Fruit fly (Drosophila melanogaster) whole organism, embryonic: ENCODE measurements around the gene PIG-B.

Source experiments
- CG10366 ChIP-seq: fragments of 200-800 bp; sonication (Bioruptor generic); IDR thresholded peaks from 2 replicates; pipeline ENCODE4 v1.3.6; 2022; ENCODE audit warnings: missing biosample characterization, missing genetic modification characterization
- CG11093 ChIP-seq: fragments of 200-800 bp; sonication (Bioruptor generic); IDR thresholded peaks from 3 replicates; pipeline ENCODE4 v1.3.6; 2022; ENCODE audit warnings: missing biosample characterization, missing genetic modification characterization
- CG11456 ChIP-seq: fragments of 200-800 bp; sonication (Bioruptor generic); IDR thresholded peaks from 3 replicates; pipeline ENCODE4 v1.3.6; 2022; ENCODE audit warnings: missing biosample characterization, missing genetic modification characterization
- CG11696 ChIP-seq: fragments of 200-800 bp; sonication (Bioruptor generic); IDR thresholded peaks from 2 replicates; pipeline ENCODE4 v1.3.6; 2022; ENCODE audit warnings: missing biosample characterization, missing genetic modification characterization
- CG12769 ChIP-seq: fragments of 200-800 bp; sonication (Bioruptor generic); optimal IDR thresholded peaks from 2 replicates; lab custom pipeline; 2019; ENCODE audit warnings: missing biosample characterization, mild to moderate bottlenecking, missing genetic modification characterization, moderate library complexity
- CG12942 ChIP-seq: fragments of 200-800 bp; sonication (Bioruptor generic); optimal IDR thresholded peaks from 3 replicates; lab custom pipeline; 2016; ENCODE audit warnings: missing biosample characterization, missing genetic modification characterization
- CG13775 ChIP-seq: fragments of 200-800 bp; sonication (Bioruptor generic); optimal IDR thresholded peaks from 3 replicates; lab custom pipeline; 2017; ENCODE audit warnings: missing biosample characterization, mild to moderate bottlenecking, missing genetic modification characterization
- CG15011 ChIP-seq: fragments of 200-800 bp; sonication (Bioruptor generic); optimal IDR thresholded peaks from 3 replicates; lab custom pipeline; 2018; ENCODE audit warnings: missing biosample characterization, mild to moderate bottlenecking, missing genetic modification characterization
- CG15601 ChIP-seq: fragments of 200-800 bp; sonication (Bioruptor generic); optimal IDR thresholded peaks from 3 replicates; lab custom pipeline; 2019; ENCODE audit warnings: missing biosample characterization, mild to moderate bottlenecking, missing genetic modification characterization, moderate library complexity
- CG18476 ChIP-seq: fragments of 200-800 bp; sonication (Bioruptor generic); optimal IDR thresholded peaks from 2 replicates; lab custom pipeline; 2016; ENCODE audit warnings: missing biosample characterization, mild to moderate bottlenecking, missing genetic modification characterization
- CG18619 ChIP-seq: fragments of 200-800 bp; sonication (Bioruptor generic); optimal IDR thresholded peaks from 3 replicates; lab custom pipeline; 2017; ENCODE audit warnings: missing biosample characterization, mild to moderate bottlenecking, missing genetic modification characterization
- CG2120 ChIP-seq: fragments of 200-800 bp; sonication (Bioruptor generic); optimal IDR thresholded peaks from 3 replicates; lab custom pipeline; 2016; ENCODE audit warnings: missing biosample characterization, missing genetic modification characterization
- CG2129 ChIP-seq: fragments of 200-800 bp; sonication (Bioruptor generic); IDR thresholded peaks from 2 replicates; pipeline ENCODE4 v1.3.6; 2022; ENCODE audit warnings: missing biosample characterization, missing genetic modification characterization; ENCODE audit not compliant: partially characterized antibody
- CG3163 ChIP-seq: fragments of 200-800 bp; sonication (Bioruptor generic); optimal IDR thresholded peaks from 3 replicates; lab custom pipeline; 2016; ENCODE audit warnings: missing biosample characterization, missing genetic modification characterization
- CG32532 ChIP-seq: fragments of 200-800 bp; sonication (Bioruptor generic); IDR thresholded peaks from 2 replicates; pipeline ENCODE4 v1.3.6; 2022; ENCODE audit warnings: missing biosample characterization, missing genetic modification characterization
- CG3407 ChIP-seq: fragments of 200-800 bp; sonication (Bioruptor generic); optimal IDR thresholded peaks from 2 replicates; lab custom pipeline; 2018; ENCODE audit warnings: missing biosample characterization, mild to moderate bottlenecking, missing genetic modification characterization
- CG34376 ChIP-seq: fragments of 200-800 bp; sonication (Bioruptor generic); optimal IDR thresholded peaks from 2 replicates; lab custom pipeline; 2018; ENCODE audit warnings: missing biosample characterization, mild to moderate bottlenecking, missing genetic modification characterization
- CG3726 ChIP-seq: fragments of 200-800 bp; sonication (Bioruptor generic); IDR thresholded peaks from 3 replicates; pipeline ENCODE4, ENCODE4 v1.3.6; 2022; ENCODE audit warnings: missing biosample characterization, missing genetic modification characterization
- CG4282 ChIP-seq: fragments of 200-800 bp; sonication (Bioruptor generic); optimal IDR thresholded peaks from 2 replicates; lab custom pipeline; 2016; ENCODE audit warnings: missing biosample characterization, missing genetic modification characterization
- CG4707 ChIP-seq: fragments of 200-800 bp; sonication (Bioruptor generic); optimal IDR thresholded peaks from 2 replicates; lab custom pipeline; 2018; ENCODE audit warnings: missing biosample characterization, mild to moderate bottlenecking, missing genetic modification characterization, moderate library complexity
- CG6254 ChIP-seq: fragments of 200-800 bp; sonication (Bioruptor generic); optimal IDR thresholded peaks from 3 replicates; lab custom pipeline; 2017; ENCODE audit warnings: mild to moderate bottlenecking, missing biosample characterization, missing genetic modification reagents, missing genetic modification characterization
- CG9817 ChIP-seq: fragments of 200-800 bp; sonication (Bioruptor generic); optimal IDR thresholded peaks from 2 replicates; lab custom pipeline; 2018; ENCODE audit warnings: missing biosample characterization, mild to moderate bottlenecking, missing genetic modification characterization, moderate library complexity
- CG9876 ChIP-seq: fragments of 200-800 bp; sonication (Bioruptor generic); optimal IDR thresholded peaks from 2 replicates; lab custom pipeline; 2016; ENCODE audit warnings: missing biosample characterization, missing genetic modification characterization
- Dbx ChIP-seq: fragments of 200-800 bp; sonication (Bioruptor generic); IDR thresholded peaks from 3 replicates; pipeline ENCODE4 v1.3.6; 2022; ENCODE audit warnings: missing biosample characterization, missing genetic modification characterization
- Dek ChIP-seq: fragments of 200-800 bp; sonication (Bioruptor generic); optimal IDR thresholded peaks from 3 replicates; lab custom pipeline; 2019; ENCODE audit warnings: missing biosample characterization, mild to moderate bottlenecking, missing genetic modification characterization, moderate library complexity
- Ets65A ChIP-seq: fragments of 200-800 bp; sonication (Bioruptor generic); peaks from one replicate; lab custom pipeline; 2016; ENCODE audit warnings: missing biosample characterization, missing genetic modification characterization
- H2.0 ChIP-seq: fragments of 200-800 bp; sonication (Bioruptor generic); IDR thresholded peaks from 2 replicates; pipeline ENCODE4 v1.3.6; 2022; ENCODE audit warnings: missing biosample characterization, missing genetic modification characterization
- Myb ChIP-seq: fragments of 200-800 bp; sonication (Bioruptor generic); optimal IDR thresholded peaks from 2 replicates; lab custom pipeline; 2016; ENCODE audit warnings: missing biosample characterization, missing genetic modification characterization
- NC2β ChIP-seq: fragments of 200-800 bp; sonication (Bioruptor generic); optimal IDR thresholded peaks from 2 replicates; lab custom pipeline; 2016; ENCODE audit warnings: missing biosample characterization, missing genetic modification characterization
- Nf-YB ChIP-seq: fragments of 200-800 bp; sonication (Bioruptor generic); optimal IDR thresholded peaks from 3 replicates; lab custom pipeline; 2019; ENCODE audit warnings: missing biosample characterization, mild to moderate bottlenecking, missing genetic modification characterization, moderate library complexity
- Rfx ChIP-seq: fragments of 200-800 bp; sonication (Bioruptor generic); IDR thresholded peaks from 2 replicates; pipeline ENCODE4 v1.3.6; 2022; ENCODE audit warnings: missing biosample characterization, missing genetic modification characterization
- Rx ChIP-seq: fragments of 200-800 bp; sonication (Bioruptor generic); IDR thresholded peaks from 2 replicates; pipeline ENCODE4 v1.3.6; 2022; ENCODE audit warnings: missing biosample characterization, missing genetic modification characterization
- Taf1 ChIP-seq: fragments of 200-800 bp; sonication (Bioruptor generic); IDR thresholded peaks from 2 replicates; pipeline ENCODE4 v1.3.6; 2022; ENCODE audit warnings: missing biosample characterization, missing genetic modification characterization
- Xrp1 ChIP-seq: fragments of 200-800 bp; sonication (Bioruptor generic); IDR thresholded peaks from 2 replicates; pipeline ENCODE4 v1.3.6; 2022; ENCODE audit warnings: missing biosample characterization, missing genetic modification characterization
- YL-1 ChIP-seq: fragments of 200-800 bp; sonication (Bioruptor generic); optimal IDR thresholded peaks from 3 replicates; lab custom pipeline; 2017; ENCODE audit warnings: missing biosample characterization, mild to moderate bottlenecking, missing genetic modification characterization
- abd-A ChIP-seq: fragments of 200-800 bp; sonication (Bioruptor generic); optimal IDR thresholded peaks from 3 replicates; lab custom pipeline; 2019; ENCODE audit warnings: missing biosample characterization, mild to moderate bottlenecking, missing genetic modification characterization, moderate library complexity
- al ChIP-seq: fragments of 200-800 bp; sonication (Bioruptor generic); IDR thresholded peaks from 2 replicates; pipeline ENCODE4 v1.3.6; 2022; ENCODE audit warnings: missing biosample characterization, missing genetic modification characterization
- ase ChIP-seq: fragments of 200-800 bp; sonication (Bioruptor generic); IDR thresholded peaks from 3 replicates; pipeline ENCODE4 v1.3.6; 2022; ENCODE audit warnings: missing biosample characterization, missing genetic modification characterization
- bcd ChIP-seq: fragments of 200-800 bp; sonication (Bioruptor generic); optimal IDR thresholded peaks from 2 replicates; lab custom pipeline; 2017; ENCODE audit warnings: missing biosample characterization, mild to moderate bottlenecking, missing genetic modification characterization
- danr ChIP-seq: fragments of 200-800 bp; sonication (Bioruptor generic); IDR thresholded peaks from 2 replicates; pipeline ENCODE4 v1.3.6; 2022; ENCODE audit warnings: missing biosample characterization, missing genetic modification characterization
- dm ChIP-seq: fragments of 200-800 bp; sonication (Bioruptor generic); optimal IDR thresholded peaks from 3 replicates; lab custom pipeline; 2016; ENCODE audit warnings: missing biosample characterization, missing genetic modification characterization
- fd3F ChIP-seq: fragments of 200-800 bp; sonication (Bioruptor generic); optimal IDR thresholded peaks from 2 replicates; lab custom pipeline; 2018; ENCODE audit warnings: missing biosample characterization, mild to moderate bottlenecking, missing genetic modification characterization, moderate library complexity
- fru ChIP-seq: fragments of >200 bp; optimal IDR thresholded peaks from 2 replicates; lab custom pipeline; 2017
- ken ChIP-seq: fragments of 200-800 bp; sonication (Bioruptor generic); IDR thresholded peaks from 3 replicates; pipeline ENCODE4 v1.3.6; 2022; ENCODE audit warnings: missing biosample characterization, missing genetic modification characterization
- klu ChIP-seq: fragments of 200-800 bp; sonication (Bioruptor generic); IDR thresholded peaks from 2 replicates; pipeline ENCODE4 v1.3.6; 2022; ENCODE audit warnings: missing biosample characterization, missing genetic modification characterization
- lbe ChIP-seq: fragments of 200-800 bp; sonication (Bioruptor generic); optimal IDR thresholded peaks from 2 replicates; lab custom pipeline; 2016; ENCODE audit warnings: missing biosample characterization, mild to moderate bottlenecking, missing genetic modification characterization
- row ChIP-seq: fragments of 200-800 bp; sonication (Bioruptor generic); IDR thresholded peaks from 3 replicates; pipeline ENCODE4 v1.3.6; 2022; ENCODE audit warnings: missing biosample characterization, missing genetic modification characterization
- sim ChIP-seq: fragments of 200-800 bp; sonication (Bioruptor generic); IDR thresholded peaks from 2 replicates; pipeline ENCODE4 v1.3.6; 2022; ENCODE audit warnings: missing biosample characterization, missing genetic modification characterization
- tin ChIP-seq: fragments of 200-800 bp; sonication (Bioruptor generic); optimal IDR thresholded peaks from 3 replicates; lab custom pipeline; 2016; ENCODE audit warnings: missing biosample characterization, missing genetic modification characterization
- trh ChIP-seq: fragments of 200-800 bp; sonication (Bioruptor generic); optimal IDR thresholded peaks from 2 replicates; lab custom pipeline; 2016; ENCODE audit warnings: missing biosample characterization, missing genetic modification characterization
- unpg ChIP-seq: fragments of 200-800 bp; sonication (Bioruptor generic); optimal IDR thresholded peaks from 3 replicates; lab custom pipeline; 2018; ENCODE audit warnings: missing biosample characterization, mild to moderate bottlenecking, missing genetic modification characterization, moderate library complexity
- yki ChIP-seq: fragments of >200 bp; optimal IDR thresholded peaks from 3 replicates; lab custom pipeline; 2018

Gene PIG-B

dm6 chr3L:3788790-3789421 lies 22.2 kb upstream of the PIG-B start (continued):
- peak; percentile 32 for TF ChIP-seq Nf-YB (GFP tag; lab: Kevin White, UChicago)
- no peak for TF ChIP-seq fd3F (GFP tag; lab: Kevin White, UChicago)
- TF ChIP-seq dm = no peak
- TF ChIP-seq yki (lab: Kevin White, UChicago) = no peak
- no peak for TF ChIP-seq CG11696 (GFP tag; lab: Robert Waterston, UW)
- no peak for TF ChIP-seq CG15011
- TF ChIP-seq Rfx (GFP tag; lab: Robert Waterston, UW) = peak; percentile 12; the same call in 1 of the 2 replicates
- no peak for TF ChIP-seq sim (GFP tag; lab: Robert Waterston, UW)
- peak; percentile 33 for TF ChIP-seq unpg (GFP tag; lab: Kevin White, UChicago)
- no peak for TF ChIP-seq fru
- peak; percentile 9; the same call in 1 of the 2 replicates for TF ChIP-seq Xrp1
- TF ChIP-seq trh (GFP tag; lab: Kevin White, UChicago) = no peak
- TF ChIP-seq al (GFP tag; lab: Robert Waterston, UW) = peak; percentile 19; the same call in 1 of the 2 replicates
- TF ChIP-seq CG6254 (GFP tag; lab: Kevin White, UChicago) = peak; percentile 21
- no peak for TF ChIP-seq Dek (tag; lab: Kevin White, UChicago)
- no peak for TF ChIP-seq CG9876 (GFP tag; lab: Kevin White, UChicago)
- TF ChIP-seq NC2β (GFP tag; lab: Kevin White, UChicago) = no peak
- TF ChIP-seq CG4707 (GFP tag; lab: Kevin White, UChicago) = peak; percentile 12
- TF ChIP-seq CG15601 (tag; lab: Kevin White, UChicago) = peak; percentile 38
- TF ChIP-seq YL-1 (GFP tag; lab: Kevin White, UChicago) = peak; percentile 12
- no peak for TF ChIP-seq CG2129 (GFP tag; lab: Robert Waterston, UW)
- no peak for TF ChIP-seq CG18619 (GFP tag; lab: Kevin White, UChicago)
- TF ChIP-seq CG3407 = peak; percentile 38
- TF ChIP-seq danr (GFP tag; lab: Robert Waterston, UW) = no peak
- TF ChIP-seq CG12769 (tag; lab: Kevin White, UChicago) = peak; percentile 49
- TF ChIP-seq row (GFP tag; lab: Robert Waterston, UW) = peak; percentile 38; the same call in 2 of the 3 replicates
- TF ChIP-seq CG11456 (GFP tag; lab: Robert Waterston, UW) = no peak; the same call in 2 of the 3 replicates
- TF ChIP-seq CG9817 (tag; lab: Kevin White, UChicago) = no peak
- no peak for TF ChIP-seq Taf1 (GFP tag; lab: Robert Waterston, UW)
- no peak for TF ChIP-seq klu (GFP tag; lab: Robert Waterston, UW)
- TF ChIP-seq ase (GFP tag; lab: Robert Waterston, UW) = no peak
- peak; percentile 64 for TF ChIP-seq CG3163 (GFP tag; lab: Kevin White, UChicago)
- TF ChIP-seq CG34376 = no peak
- no peak for TF ChIP-seq CG18476
- peak; percentile 4 for TF ChIP-seq abd-A (tag; lab: Kevin White, UChicago)
- no peak for TF ChIP-seq ken
- no peak for TF ChIP-seq Ets65A
- TF ChIP-seq tin (GFP tag; lab: Kevin White, UChicago) = no peak
- TF ChIP-seq Rx (GFP tag; lab: Robert Waterston, UW) = peak; percentile 12; the same call in 1 of the 2 replicates
- no peak for TF ChIP-seq CG3726 (GFP tag; lab: Robert Waterston, UW)
- no peak for TF ChIP-seq CG11093 (GFP tag; lab: Robert Waterston, UW)
- TF ChIP-seq bcd (GFP tag; lab: Kevin White, UChicago) = peak; percentile 7
- no peak for TF ChIP-seq lbe (GFP tag; lab: Kevin White, UChicago)
- TF ChIP-seq Myb (GFP tag; lab: Kevin White, UChicago) = no peak
- no peak for TF ChIP-seq H2.0
- TF ChIP-seq Dbx (GFP tag; lab: Robert Waterston, UW) = no peak
- no peak for TF ChIP-seq CG10366 (GFP tag; lab: Robert Waterston, UW)
- TF ChIP-seq CG4282 (GFP tag; lab: Kevin White, UChicago) = no peak
- TF ChIP-seq CG2120 (GFP tag; lab: Kevin White, UChicago) = no peak
- TF ChIP-seq CG12942 (GFP tag; lab: Kevin White, UChicago) = no peak
- peak; percentile 16 for TF ChIP-seq CG13775
- TF ChIP-seq CG32532 (GFP tag; lab: Robert Waterston, UW) = peak; percentile 60
